Worm (Caenorhabditis elegans): Measurements from ENCODE around the gene cyp-33A1.

- TF ChIP-seq ceh-82 (tag; optimal IDR thresholded peaks at IDR 0.05) (no peak), ceh-62 (tag; optimal IDR thresholded peaks at IDR 0.05) (no peak), aha-1 (tag) (no peak), lin-1 (GFP tag; IDR thresholded peaks at IDR 0.05) (no peak), nhr-28 (tag; optimal IDR thresholded peaks at IDR 0.05) (no peak), nhr-11 (tag; optimal IDR thresholded peaks at IDR 0.05) (no peak), unc-39 (tag; optimal IDR thresholded peaks at IDR 0.05) (no peak), zfp-2 (tag; optimal IDR thresholded peaks at IDR 0.05) (no peak), zag-1 (tag; optimal IDR thresholded peaks at IDR 0.05) (no peak), tra-1 (GFP tag; IDR thresholded peaks at IDR 0.05) (no peak), nhr-48 (tag; optimal IDR thresholded peaks at IDR 0.05) (no peak), snpc-1.2 (GFP tag; IDR thresholded peaks at IDR 0.05) (no peak), F37D6.2 (tag; optimal IDR thresholded peaks at IDR 0.05) (no peak), nhr-237 (tag; optimal IDR thresholded peaks at IDR 0.05) (no peak)
Measured at ce11 chrV:7672258-7672657, 9.0 kb downstream of the cyp-33A1 start, which contains the start of gene C12D5.4.
